Fruit fly (Drosophila melanogaster) whole organism, prepupa: ENCODE measurements around the gene Strip.

ENCODE experiments used
- Blimp-1 ChIP-seq: fragments of 200-800 bp; sonication (Bioruptor generic); optimal IDR thresholded peaks from 3 replicates; lab custom pipeline; 2017; ENCODE audit warnings: missing biosample characterization, missing genetic modification characterization, mild to moderate bottlenecking, moderate library complexity, missing genetic modification reagents
- CG10631 ChIP-seq: fragments of 200-800 bp; sonication (Bioruptor generic); optimal IDR thresholded peaks from 2 replicates; lab custom pipeline; 2016; ENCODE audit warnings: missing biosample characterization, missing genetic modification characterization
- CG10669 ChIP-seq: fragments of 200-800 bp; sonication (Bioruptor generic); optimal IDR thresholded peaks from 3 replicates; lab custom pipeline; 2018; ENCODE audit warnings: missing biosample characterization, mild to moderate bottlenecking, missing genetic modification characterization, moderate library complexity
- CG11762 ChIP-seq: fragments of 200-800 bp; sonication (Bioruptor generic); optimal IDR thresholded peaks from 3 replicates; lab custom pipeline; 2016; ENCODE audit warnings: missing biosample characterization, missing genetic modification characterization; ENCODE audit not compliant: insufficient read depth
- CG11902 ChIP-seq: fragments of 200-800 bp; sonication (Bioruptor generic); optimal IDR thresholded peaks from 3 replicates; lab custom pipeline; 2016; ENCODE audit warnings: missing biosample characterization, missing genetic modification characterization
- CG15336 ChIP-seq: fragments of 200-800 bp; sonication (Bioruptor generic); IDR thresholded peaks from 2 replicates; pipeline ENCODE4 v1.3.6; 2022; ENCODE audit warnings: missing biosample characterization, missing genetic modification characterization
- CG16779 ChIP-seq: fragments of 200-800 bp; sonication (Bioruptor generic); optimal IDR thresholded peaks from 3 replicates; lab custom pipeline; 2017; ENCODE audit warnings: missing biosample characterization, mild to moderate bottlenecking, missing genetic modification characterization
- CG3032 ChIP-seq: fragments of 200-800 bp; optimal IDR thresholded peaks from 2 replicates; lab custom pipeline; 2019; ENCODE audit warnings: missing biosample characterization, mild to moderate bottlenecking, missing genetic modification characterization, moderate library complexity
- CG34406 ChIP-seq: fragments of 200-800 bp; sonication (Bioruptor generic); optimal IDR thresholded peaks from 3 replicates; lab custom pipeline; 2016; ENCODE audit warnings: missing biosample characterization, missing genetic modification characterization
- CG3919 ChIP-seq: fragments of 200-800 bp; sonication (Bioruptor generic); optimal IDR thresholded peaks from 3 replicates; lab custom pipeline; 2016; ENCODE audit warnings: missing biosample characterization, missing genetic modification characterization
- CG4318 ChIP-seq: fragments of 200-800 bp; sonication (Bioruptor generic); optimal IDR thresholded peaks from 3 replicates; lab custom pipeline; 2017; ENCODE audit warnings: missing biosample characterization, mild to moderate bottlenecking, missing genetic modification characterization
- CG6163 ChIP-seq: fragments of 200-800 bp; sonication (Bioruptor generic); IDR thresholded peaks from 3 replicates; pipeline ENCODE4 v1.3.6; 2022; ENCODE audit warnings: missing biosample characterization, missing genetic modification characterization
- CG6276 ChIP-seq: fragments of 200-800 bp; sonication (Bioruptor generic); optimal IDR thresholded peaks from 2 replicates; lab custom pipeline; 2017; ENCODE audit warnings: missing biosample characterization, mild to moderate bottlenecking, missing genetic modification characterization
- CG6792 ChIP-seq: fragments of 200-800 bp; sonication (Bioruptor generic); optimal IDR thresholded peaks from 3 replicates; lab custom pipeline; 2016; ENCODE audit warnings: missing biosample characterization, missing genetic modification characterization
- CG6808 ChIP-seq: fragments of 200-800 bp; sonication (Bioruptor generic); optimal IDR thresholded peaks from 3 replicates; lab custom pipeline; 2017; ENCODE audit warnings: missing biosample characterization, missing genetic modification characterization, mild to moderate bottlenecking, moderate library complexity, missing genetic modification reagents
- CG6854 ChIP-seq: fragments of 200-800 bp; sonication (Bioruptor generic); optimal IDR thresholded peaks from 2 replicates; lab custom pipeline; 2017; ENCODE audit warnings: missing biosample characterization, mild to moderate bottlenecking, missing genetic modification characterization
- CG7368 ChIP-seq: fragments of 200-800 bp; sonication (Bioruptor generic); optimal IDR thresholded peaks from 3 replicates; lab custom pipeline; 2016; ENCODE audit warnings: missing biosample characterization, missing genetic modification characterization
- CG8319 ChIP-seq: fragments of 200-800 bp; sonication (Bioruptor generic); optimal IDR thresholded peaks from 3 replicates; lab custom pipeline; 2016; ENCODE audit warnings: missing biosample characterization, missing genetic modification characterization
- CG9139 ChIP-seq: fragments of 200-800 bp; sonication (Bioruptor generic); optimal IDR thresholded peaks from 3 replicates; lab custom pipeline; 2017; ENCODE audit warnings: missing biosample characterization, mild to moderate bottlenecking, missing genetic modification characterization
- Eip75B ChIP-seq: fragments of 200-800 bp; sonication (Bioruptor generic); optimal IDR thresholded peaks from 3 replicates; lab custom pipeline; 2016; ENCODE audit warnings: missing biosample characterization, missing genetic modification characterization
- Eip78C ChIP-seq: fragments of 200-800 bp; sonication (Bioruptor generic); peaks from one replicate; lab custom pipeline; 2016; ENCODE audit warnings: missing biosample characterization, missing genetic modification characterization
- Eip93F ChIP-seq: fragments of 200-800 bp; sonication (Bioruptor generic); optimal IDR thresholded peaks from 2 replicates; lab custom pipeline; 2016; ENCODE audit warnings: missing biosample characterization, mild to moderate bottlenecking, missing genetic modification characterization
- Ets21C ChIP-seq: fragments of 200-800 bp; sonication (Bioruptor generic); optimal IDR thresholded peaks from 3 replicates; lab custom pipeline; 2016; ENCODE audit warnings: missing biosample characterization, missing genetic modification characterization
- Gug ChIP-seq: fragments of 200-800 bp; sonication (Bioruptor generic); IDR thresholded peaks from 2 replicates; pipeline ENCODE4 v1.3.6; 2022; ENCODE audit warnings: missing biosample characterization, missing genetic modification characterization
- Hr38 ChIP-seq: sonication (Bioruptor generic); optimal IDR thresholded peaks from 2 replicates; lab custom pipeline; 2016; ENCODE audit warnings: missing biosample characterization, missing genetic modification characterization
- Hr39 ChIP-seq: fragments of 200-800 bp; sonication (Bioruptor generic); optimal IDR thresholded peaks from 2 replicates; lab custom pipeline; 2016; ENCODE audit warnings: missing biosample characterization, missing genetic modification characterization
- Hr4 ChIP-seq: fragments of 200-800 bp; sonication (Bioruptor generic); optimal IDR thresholded peaks from 3 replicates; lab custom pipeline; 2016; ENCODE audit warnings: missing biosample characterization, missing genetic modification characterization
- Lpt ChIP-seq: fragments of 200-800 bp; sonication (Bioruptor generic); optimal IDR thresholded peaks from 3 replicates; lab custom pipeline; 2016; ENCODE audit warnings: missing biosample characterization, missing genetic modification characterization
- Met ChIP-seq: fragments of 200-800 bp; sonication (Bioruptor generic); optimal IDR thresholded peaks from 3 replicates; lab custom pipeline; 2016; ENCODE audit warnings: missing biosample characterization, missing genetic modification characterization
- OdsH ChIP-seq: fragments of 200-800 bp; sonication (Bioruptor generic); optimal IDR thresholded peaks from 3 replicates; lab custom pipeline; 2016; ENCODE audit warnings: missing biosample characterization, missing genetic modification characterization
- Smox ChIP-seq: fragments of 200-800 bp; sonication (Bioruptor generic); optimal IDR thresholded peaks from 3 replicates; lab custom pipeline; 2016; ENCODE audit warnings: missing biosample characterization, missing genetic modification characterization
- Sox102F ChIP-seq: fragments of 200-800 bp; sonication (Bioruptor generic); optimal IDR thresholded peaks from 2 replicates; lab custom pipeline; 2016; ENCODE audit warnings: missing biosample characterization, mild to moderate bottlenecking, missing genetic modification characterization
- Sox14 ChIP-seq: fragments of 200-800 bp; sonication (Bioruptor generic); optimal IDR thresholded peaks from 3 replicates; lab custom pipeline; 2016; ENCODE audit warnings: missing biosample characterization, missing genetic modification characterization
- acj6 ChIP-seq: fragments of 200-800 bp; sonication (Bioruptor generic); optimal IDR thresholded peaks from 3 replicates; lab custom pipeline; 2016; ENCODE audit warnings: missing biosample characterization, missing genetic modification characterization
- cyc ChIP-seq: fragments of 200-800 bp; sonication (Bioruptor generic); optimal IDR thresholded peaks from 3 replicates; lab custom pipeline; 2016; ENCODE audit warnings: missing biosample characterization, missing genetic modification characterization
- dac ChIP-seq: fragments of 200-800 bp; sonication (Bioruptor generic); optimal IDR thresholded peaks from 2 replicates; lab custom pipeline; 2017; ENCODE audit warnings: missing biosample characterization, mild to moderate bottlenecking, missing genetic modification characterization
- dsx ChIP-seq: fragments of 200-800 bp; optimal IDR thresholded peaks from 3 replicates; lab custom pipeline; 2019; ENCODE audit warnings: missing biosample characterization, mild to moderate bottlenecking, missing genetic modification characterization, moderate library complexity; ENCODE audit not compliant: poor library complexity, severe bottlenecking
- eg ChIP-seq: fragments of 200-800 bp; sonication (Bioruptor generic); IDR thresholded peaks from 3 replicates; pipeline ENCODE4 v1.3.6; 2022; ENCODE audit warnings: missing biosample characterization, missing genetic modification characterization
- esn ChIP-seq: fragments of 200-800 bp; sonication (Bioruptor generic); optimal IDR thresholded peaks from 2 replicates; lab custom pipeline; 2016; ENCODE audit warnings: missing biosample characterization, mild to moderate bottlenecking, missing genetic modification characterization, moderate library complexity
- fd59A ChIP-seq: fragments of 200-800 bp; sonication (Bioruptor generic); optimal IDR thresholded peaks from 2 replicates; lab custom pipeline; 2017; ENCODE audit warnings: missing biosample characterization, mild to moderate bottlenecking, missing genetic modification characterization, missing genetic modification reagents
- fd85E ChIP-seq: fragments of 200-800 bp; sonication (Bioruptor generic); optimal IDR thresholded peaks from 3 replicates; lab custom pipeline; 2016; ENCODE audit warnings: missing biosample characterization, missing genetic modification characterization
- fkh ChIP-seq: fragments of 200-800 bp; sonication (Bioruptor generic); optimal IDR thresholded peaks from 3 replicates; lab custom pipeline; 2017; ENCODE audit warnings: missing biosample characterization, mild to moderate bottlenecking, missing genetic modification characterization, moderate library complexity
- pdm3 ChIP-seq: fragments of 200-800 bp; sonication (Bioruptor generic); optimal IDR thresholded peaks from 3 replicates; lab custom pipeline; 2016; ENCODE audit warnings: missing biosample characterization, missing genetic modification characterization
- spab ChIP-seq: fragments of 200-800 bp; sonication (Bioruptor generic); optimal IDR thresholded peaks from 2 replicates; lab custom pipeline; 2017; ENCODE audit warnings: missing biosample characterization, mild to moderate bottlenecking, missing genetic modification characterization, missing genetic modification reagents
- ss ChIP-seq, 2 experiments: fragments of 200-800 bp; sonication (Bioruptor generic); optimal IDR thresholded peaks; 2 replicates in 1 of 2; 3 replicates in 1 of 2; lab custom pipeline; 2017 to 2018; ENCODE audit warnings: mild to moderate bottlenecking in 2 of 2, missing biosample characterization in 2 of 2, missing genetic modification characterization in 2 of 2, moderate library complexity in 1 of 2
- svp ChIP-seq: fragments of 200-800 bp; sonication (Bioruptor generic); peaks from one replicate; lab custom pipeline; 2016; ENCODE audit warnings: missing biosample characterization, missing genetic modification characterization
- vri ChIP-seq: fragments of 200-800 bp; sonication (Bioruptor generic); optimal IDR thresholded peaks from 3 replicates; lab custom pipeline; 2016; ENCODE audit warnings: missing biosample characterization, mild to moderate bottlenecking, missing genetic modification characterization

Gene Strip

dm6 chr3L:3303087-3303526, 25.6 kb downstream of the Strip start, which contains the start of gene CG14968 (continued):
- peak; percentile 88 for TF ChIP-seq CG11762 (GFP tag; lab: Kevin White, UChicago)
- peak; percentile 86 for TF ChIP-seq fd85E (GFP tag; lab: Kevin White, UChicago)
- peak; percentile 89 for TF ChIP-seq CG10631 (GFP tag; lab: Kevin White, UChicago)
- peak; percentile 91 for TF ChIP-seq CG7368 (GFP tag; lab: Kevin White, UChicago)
- peak; percentile 83 for TF ChIP-seq dac (GFP tag; lab: Kevin White, UChicago)
- TF ChIP-seq CG6163 (GFP tag; lab: Robert Waterston, UW), result peak; percentile 99
- TF ChIP-seq acj6, result peak; percentile 95
- peak; percentile 88 for TF ChIP-seq Hr4 (GFP tag; lab: Kevin White, UChicago)
- peak; percentile 97 for TF ChIP-seq CG3919 (GFP tag; lab: Kevin White, UChicago)
- peak; percentile 92 for TF ChIP-seq CG6792 (GFP tag; lab: Kevin White, UChicago)
- TF ChIP-seq Smox, result peak; percentile 95
- TF ChIP-seq CG11902 (GFP tag; lab: Kevin White, UChicago), result peak; percentile 93
- TF ChIP-seq CG4318 (GFP tag; lab: Kevin White, UChicago), result peak; percentile 89
- TF ChIP-seq OdsH (GFP tag; lab: Kevin White, UChicago), result peak; percentile 97
- peak; percentile 91 for TF ChIP-seq dsx (GFP tag; lab: Kevin White, UChicago)
- peak; percentile 94 for TF ChIP-seq Eip93F
- TF ChIP-seq ss (GFP tag; optimal IDR thresholded peaks at IDR 0.05; lab: Kevin White, UChicago), result peak; percentile 79 to 89
- TF ChIP-seq CG3032 (tag; lab: Kevin White, UChicago), result peak; percentile 88

- TF ChIP-seq Eip78C (GFP tag; lab: Kevin White, UChicago), result peak; percentile 61
- no peak for TF ChIP-seq CG11762 (GFP tag; lab: Kevin White, UChicago)
- no peak for TF ChIP-seq dsx (GFP tag; lab: Kevin White, UChicago)
- TF ChIP-seq CG6808, result no peak
- no peak for TF ChIP-seq Hr38 (GFP tag; lab: Kevin White, UChicago)
- peak; percentile 24 for TF ChIP-seq CG6792 (GFP tag; lab: Kevin White, UChicago)
- TF ChIP-seq CG3032 (tag; lab: Kevin White, UChicago), result no peak
- TF ChIP-seq CG8319 (GFP tag; lab: Kevin White, UChicago), result no peak
- peak; percentile 36 for TF ChIP-seq CG3919 (GFP tag; lab: Kevin White, UChicago)
- peak; percentile 29 for TF ChIP-seq CG10631 (GFP tag; lab: Kevin White, UChicago)
- TF ChIP-seq Sox102F (GFP tag; lab: Kevin White, UChicago), result no peak
- no peak for TF ChIP-seq CG9139 (GFP tag; lab: Kevin White, UChicago)
- peak; percentile 45 for TF ChIP-seq Sox14 (GFP tag; lab: Kevin White, UChicago)
- TF ChIP-seq eg, result peak; percentile 79; the same call in 2 of the 3 replicates
- TF ChIP-seq esn (GFP tag; lab: Kevin White, UChicago), result peak; percentile 13
- peak; percentile 16 for TF ChIP-seq Hr39 (GFP tag; lab: Kevin White, UChicago)
- peak; percentile 14 for TF ChIP-seq Smox
- peak; percentile 63 for TF ChIP-seq OdsH (GFP tag; lab: Kevin White, UChicago)
- peak; percentile 61 for TF ChIP-seq Lpt (GFP tag; lab: Kevin White, UChicago)
- TF ChIP-seq Ets21C, result no peak
- TF ChIP-seq CG6276 (GFP tag; lab: Kevin White, UChicago), result peak; percentile 77
- peak; percentile 62 for TF ChIP-seq svp
- peak; percentile 83 for TF ChIP-seq CG15336 (GFP tag; lab: Robert Waterston, UW)
- TF ChIP-seq acj6, result peak; percentile 20
- TF ChIP-seq CG4318 (GFP tag; lab: Kevin White, UChicago), result peak; percentile 53
- no peak for TF ChIP-seq CG6854 (GFP tag; lab: Kevin White, UChicago)
- TF ChIP-seq pdm3, result peak; percentile 52
- TF ChIP-seq cyc (GFP tag; lab: Kevin White, UChicago), result no peak
- no peak for TF ChIP-seq Blimp-1
- TF ChIP-seq fkh, result peak; percentile 92
- peak; percentile 32 for TF ChIP-seq Met (GFP tag; lab: Kevin White, UChicago)
- TF ChIP-seq CG7368 (GFP tag; lab: Kevin White, UChicago), result no peak
- peak; percentile 59 for TF ChIP-seq Gug
- no peak for TF ChIP-seq CG16779
- TF ChIP-seq vri (GFP tag; lab: Kevin White, UChicago), result peak; percentile 66
- no peak for TF ChIP-seq spab (GFP tag; lab: Kevin White, UChicago)
- TF ChIP-seq CG10669 (GFP tag; lab: Kevin White, UChicago), result no peak
- TF ChIP-seq Eip75B (GFP tag; lab: Kevin White, UChicago), result peak; percentile 19
- no peak for TF ChIP-seq fd59A (GFP tag; lab: Kevin White, UChicago)
- TF ChIP-seq CG34406 (GFP tag; lab: Kevin White, UChicago), result no peak
Measured at dm6 chr3L:3301171-3301738, 27.4 kb downstream of the Strip start.
